Fruit fly (Drosophila melanogaster): ENCODE measurements around the gene PGRP-SB1.

Gene PGRP-SB1

dm6 chr3L:16711430-16712228 lies 16.2 kb downstream of the PGRP-SB1 start, which contains the start of the genes CG43954, Lasp and Dab (continued):
- TF ChIP-seq so (GFP tag; IDR thresholded peaks at IDR 0.05) (peak; percentile 60; the same call in 2 of the 3 replicates), CG11093 (GFP tag; IDR thresholded peaks at IDR 0.05) (no peak), chif (GFP tag; optimal IDR thresholded peaks at IDR 0.05) (peak in 1 of 2 experiments; percentile 57), CG12744 (GFP tag; optimal IDR thresholded peaks at IDR 0.05) (peak; percentile 36), CG7839 (tag; optimal IDR thresholded peaks at IDR 0.05) (peak; percentile 9), jing (GFP tag; optimal IDR thresholded peaks at IDR 0.05) (no peak), CG1647 (GFP tag; optimal IDR thresholded peaks at IDR 0.05) (no peak), CG11247 (GFP tag; IDR thresholded peaks at IDR 0.05) (peak; percentile 57), Poxn (GFP tag; IDR thresholded peaks at IDR 0.05) (no peak), Sox102F (GFP tag; optimal IDR thresholded peaks at IDR 0.05) (no peak), lilli (GFP tag; optimal IDR thresholded peaks at IDR 0.05) (no peak), CG16779 (GFP tag; IDR thresholded peaks at IDR 0.05) (0 out of 2 replicates have a peak, but pooled peaks have one; percentile 25), CG7745 (tag; optimal IDR thresholded peaks at IDR 0.05) (peak; percentile 5), Vsx1 (GFP tag; optimal IDR thresholded peaks at IDR 0.05) (peak; percentile 49), CG34422 (GFP tag; IDR thresholded peaks at IDR 0.05) (no peak), slp2 (GFP tag; optimal IDR thresholded peaks at IDR 0.05) (no peak), CG31388 (GFP tag; optimal IDR thresholded peaks at IDR 0.05) (no peak), CG8478 (optimal IDR thresholded peaks at IDR 0.05) (no peak), tup (GFP tag; optimal IDR thresholded peaks at IDR 0.05) (no peak), eyg (GFP tag; optimal IDR thresholded peaks at IDR 0.05) (no peak), Doc3 (GFP tag; IDR thresholded peaks at IDR 0.05; ENCODE audit: partially characterized antibody) (peak; percentile 43; the same call in 1 of the 3 replicates), CG12391 (tag; optimal IDR thresholded peaks at IDR 0.05) (peak; percentile 26), ci (GFP tag; IDR thresholded peaks at IDR 0.05) (peak; percentile 76; the same call in 2 of the 3 replicates), Dbx (GFP tag; IDR thresholded peaks at IDR 0.05) (peak; percentile 26; the same call in 1 of the 3 replicates), Scr (GFP tag; IDR thresholded peaks at IDR 0.05; ENCODE audit: partially characterized antibody) (no peak; the same call in none of the 2 replicates), CG12942 (GFP tag; optimal IDR thresholded peaks at IDR 0.05) (peak; percentile 1), CG3281 (GFP tag; optimal IDR thresholded peaks at IDR 0.05) (no peak), rib (GFP tag; IDR thresholded peaks at IDR 0.05) (peak; percentile 43; the same call in 1 of the 2 replicates), dmrt99B (tag; optimal IDR thresholded peaks at IDR 0.05) (peak; percentile 9), gcm2 (GFP tag; optimal IDR thresholded peaks at IDR 0.05) (no peak), CG13123 (GFP tag; optimal IDR thresholded peaks at IDR 0.05) (peak; percentile 2), CG18599 (GFP tag; optimal IDR thresholded peaks at IDR 0.05) (no peak), CG10431 (GFP tag; optimal IDR thresholded peaks at IDR 0.05) (no peak), peb (GFP tag; IDR thresholded peaks at IDR 0.05) (no peak), CG17361 (GFP tag; IDR thresholded peaks at IDR 0.05) (peak; percentile 42; the same call in 2 of the 3 replicates), dimm (GFP tag; IDR thresholded peaks at IDR 0.05) (no peak), maf-S (GFP tag; optimal IDR thresholded peaks at IDR 0.05) (no peak), CG10274 (GFP tag; optimal IDR thresholded peaks at IDR 0.05) (no peak), oc (tag; optimal IDR thresholded peaks at IDR 0.05) (peak; percentile 42), CG1603 (tag; optimal IDR thresholded peaks at IDR 0.05) (peak; percentile 77), CG2889 (GFP tag; IDR thresholded peaks at IDR 0.05) (no peak), ind (GFP tag; optimal IDR thresholded peaks at IDR 0.05) (no peak), Oaz (GFP tag; IDR thresholded peaks at IDR 0.05) (no peak), Dfd (GFP tag; optimal IDR thresholded peaks at IDR 0.05) (no peak), CG1233 (GFP tag; optimal IDR thresholded peaks at IDR 0.05) (peak; percentile 16), ab (GFP tag; optimal IDR thresholded peaks at IDR 0.05) (no peak), CG11695 (GFP tag; IDR thresholded peaks at IDR 0.05) (no peak), Ets65A (GFP tag) (no peak), CG15514 (GFP tag; optimal IDR thresholded peaks at IDR 0.05) (peak; percentile 71), CG10565 (GFP tag; optimal IDR thresholded peaks at IDR 0.05) (no peak)

Data from whole organism, embryonic.